Fruit fly (Drosophila melanogaster) whole organism, prepupa: ENCODE results near the gene CG42458.

Experiments used
- CG10631 ChIP-seq: fragments of 200-800 bp; sonication (Bioruptor generic); optimal IDR thresholded peaks from 2 replicates; lab custom pipeline; 2016; ENCODE audit warnings: missing biosample characterization, missing genetic modification characterization
- CG10669 ChIP-seq: fragments of 200-800 bp; sonication (Bioruptor generic); optimal IDR thresholded peaks from 3 replicates; lab custom pipeline; 2018; ENCODE audit warnings: missing biosample characterization, mild to moderate bottlenecking, missing genetic modification characterization, moderate library complexity
- CG11762 ChIP-seq: fragments of 200-800 bp; sonication (Bioruptor generic); optimal IDR thresholded peaks from 3 replicates; lab custom pipeline; 2016; ENCODE audit warnings: missing biosample characterization, missing genetic modification characterization; ENCODE audit not compliant: insufficient read depth
- CG11902 ChIP-seq: fragments of 200-800 bp; sonication (Bioruptor generic); optimal IDR thresholded peaks from 3 replicates; lab custom pipeline; 2016; ENCODE audit warnings: missing biosample characterization, missing genetic modification characterization
- CG15336 ChIP-seq: fragments of 200-800 bp; sonication (Bioruptor generic); IDR thresholded peaks from 2 replicates; pipeline ENCODE4 v1.3.6; 2022; ENCODE audit warnings: missing biosample characterization, missing genetic modification characterization
- CG1621 ChIP-seq: fragments of 200-800 bp; sonication (Bioruptor generic); optimal IDR thresholded peaks from 3 replicates; lab custom pipeline; 2018; ENCODE audit warnings: missing biosample characterization, mild to moderate bottlenecking, missing genetic modification characterization
- CG32006 ChIP-seq: fragments of 200-800 bp; sonication (Bioruptor generic); optimal IDR thresholded peaks from 3 replicates; lab custom pipeline; 2017; ENCODE audit warnings: missing biosample characterization, mild to moderate bottlenecking, missing genetic modification characterization
- CG3919 ChIP-seq: fragments of 200-800 bp; sonication (Bioruptor generic); optimal IDR thresholded peaks from 3 replicates; lab custom pipeline; 2016; ENCODE audit warnings: missing biosample characterization, missing genetic modification characterization
- CG4318 ChIP-seq: fragments of 200-800 bp; sonication (Bioruptor generic); optimal IDR thresholded peaks from 3 replicates; lab custom pipeline; 2017; ENCODE audit warnings: missing biosample characterization, mild to moderate bottlenecking, missing genetic modification characterization
- CG6163 ChIP-seq: fragments of 200-800 bp; sonication (Bioruptor generic); IDR thresholded peaks from 3 replicates; pipeline ENCODE4 v1.3.6; 2022; ENCODE audit warnings: missing biosample characterization, missing genetic modification characterization
- CG6276 ChIP-seq: fragments of 200-800 bp; sonication (Bioruptor generic); optimal IDR thresholded peaks from 2 replicates; lab custom pipeline; 2017; ENCODE audit warnings: missing biosample characterization, mild to moderate bottlenecking, missing genetic modification characterization
- CG6792 ChIP-seq: fragments of 200-800 bp; sonication (Bioruptor generic); optimal IDR thresholded peaks from 3 replicates; lab custom pipeline; 2016; ENCODE audit warnings: missing biosample characterization, missing genetic modification characterization
- CG6854 ChIP-seq: fragments of 200-800 bp; sonication (Bioruptor generic); optimal IDR thresholded peaks from 2 replicates; lab custom pipeline; 2017; ENCODE audit warnings: missing biosample characterization, mild to moderate bottlenecking, missing genetic modification characterization
- CG7368 ChIP-seq: fragments of 200-800 bp; sonication (Bioruptor generic); optimal IDR thresholded peaks from 3 replicates; lab custom pipeline; 2016; ENCODE audit warnings: missing biosample characterization, missing genetic modification characterization
- CG8119 ChIP-seq: fragments of 200-800 bp; sonication (Bioruptor generic); IDR thresholded peaks from 3 replicates; pipeline ENCODE4 v1.3.6; 2022; ENCODE audit warnings: missing biosample characterization, missing genetic modification characterization
- CG8319 ChIP-seq: fragments of 200-800 bp; sonication (Bioruptor generic); optimal IDR thresholded peaks from 3 replicates; lab custom pipeline; 2016; ENCODE audit warnings: missing biosample characterization, missing genetic modification characterization
- CG8632 ChIP-seq: fragments of 200-800 bp; sonication (Bioruptor generic); optimal IDR thresholded peaks from 3 replicates; lab custom pipeline; 2016; ENCODE audit warnings: missing biosample characterization, missing genetic modification characterization
- CG9139 ChIP-seq: fragments of 200-800 bp; sonication (Bioruptor generic); optimal IDR thresholded peaks from 3 replicates; lab custom pipeline; 2017; ENCODE audit warnings: missing biosample characterization, mild to moderate bottlenecking, missing genetic modification characterization
- Eip75B ChIP-seq: fragments of 200-800 bp; sonication (Bioruptor generic); optimal IDR thresholded peaks from 3 replicates; lab custom pipeline; 2016; ENCODE audit warnings: missing biosample characterization, missing genetic modification characterization
- Eip78C ChIP-seq: fragments of 200-800 bp; sonication (Bioruptor generic); peaks from one replicate; lab custom pipeline; 2016; ENCODE audit warnings: missing biosample characterization, missing genetic modification characterization
- Ets21C ChIP-seq: fragments of 200-800 bp; sonication (Bioruptor generic); optimal IDR thresholded peaks from 3 replicates; lab custom pipeline; 2016; ENCODE audit warnings: missing biosample characterization, missing genetic modification characterization
- Ets96B ChIP-seq: fragments of 200-800 bp; optimal IDR thresholded peaks from 2 replicates; lab custom pipeline; 2019; ENCODE audit warnings: missing biosample characterization, mild to moderate bottlenecking, missing genetic modification characterization, moderate library complexity
- Gug ChIP-seq: fragments of 200-800 bp; sonication (Bioruptor generic); IDR thresholded peaks from 2 replicates; pipeline ENCODE4 v1.3.6; 2022; ENCODE audit warnings: missing biosample characterization, missing genetic modification characterization
- Hr38 ChIP-seq: sonication (Bioruptor generic); optimal IDR thresholded peaks from 2 replicates; lab custom pipeline; 2016; ENCODE audit warnings: missing biosample characterization, missing genetic modification characterization
- OdsH ChIP-seq: fragments of 200-800 bp; sonication (Bioruptor generic); optimal IDR thresholded peaks from 3 replicates; lab custom pipeline; 2016; ENCODE audit warnings: missing biosample characterization, missing genetic modification characterization
- Smox ChIP-seq: fragments of 200-800 bp; sonication (Bioruptor generic); optimal IDR thresholded peaks from 3 replicates; lab custom pipeline; 2016; ENCODE audit warnings: missing biosample characterization, missing genetic modification characterization
- Sox14 ChIP-seq: fragments of 200-800 bp; sonication (Bioruptor generic); optimal IDR thresholded peaks from 3 replicates; lab custom pipeline; 2016; ENCODE audit warnings: missing biosample characterization, missing genetic modification characterization
- cyc ChIP-seq: fragments of 200-800 bp; sonication (Bioruptor generic); optimal IDR thresholded peaks from 3 replicates; lab custom pipeline; 2016; ENCODE audit warnings: missing biosample characterization, missing genetic modification characterization
- dac ChIP-seq: fragments of 200-800 bp; sonication (Bioruptor generic); optimal IDR thresholded peaks from 2 replicates; lab custom pipeline; 2017; ENCODE audit warnings: missing biosample characterization, mild to moderate bottlenecking, missing genetic modification characterization
- dsx ChIP-seq: fragments of 200-800 bp; optimal IDR thresholded peaks from 3 replicates; lab custom pipeline; 2019; ENCODE audit warnings: missing biosample characterization, mild to moderate bottlenecking, missing genetic modification characterization, moderate library complexity; ENCODE audit not compliant: poor library complexity, severe bottlenecking
- eg ChIP-seq: fragments of 200-800 bp; sonication (Bioruptor generic); IDR thresholded peaks from 3 replicates; pipeline ENCODE4 v1.3.6; 2022; ENCODE audit warnings: missing biosample characterization, missing genetic modification characterization
- fd59A ChIP-seq: fragments of 200-800 bp; sonication (Bioruptor generic); optimal IDR thresholded peaks from 2 replicates; lab custom pipeline; 2017; ENCODE audit warnings: missing biosample characterization, mild to moderate bottlenecking, missing genetic modification characterization, missing genetic modification reagents
- fkh ChIP-seq: fragments of 200-800 bp; sonication (Bioruptor generic); optimal IDR thresholded peaks from 3 replicates; lab custom pipeline; 2017; ENCODE audit warnings: missing biosample characterization, mild to moderate bottlenecking, missing genetic modification characterization, moderate library complexity
- lz ChIP-seq: fragments of 200-800 bp; sonication (Bioruptor generic); optimal IDR thresholded peaks from 3 replicates; lab custom pipeline; 2016; ENCODE audit warnings: missing biosample characterization, missing genetic modification characterization
- net ChIP-seq: fragments of 200-800 bp; sonication (Bioruptor generic); optimal IDR thresholded peaks from 3 replicates; lab custom pipeline; 2016; ENCODE audit warnings: missing biosample characterization, missing genetic modification characterization
- pdm3 ChIP-seq: fragments of 200-800 bp; sonication (Bioruptor generic); optimal IDR thresholded peaks from 3 replicates; lab custom pipeline; 2016; ENCODE audit warnings: missing biosample characterization, missing genetic modification characterization
- svp ChIP-seq: fragments of 200-800 bp; sonication (Bioruptor generic); peaks from one replicate; lab custom pipeline; 2016; ENCODE audit warnings: missing biosample characterization, missing genetic modification characterization

The CG42458 gene

dm6 chr3L:7381359-7381976 is 42.2 kb upstream of the CG42458 start, which contains the start of the genes SMSr and smid (continued):
- TF ChIP-seq CG6854 (GFP tag; lab: Kevin White, UChicago): peak; percentile 44
- TF ChIP-seq CG4318: peak; percentile 47
- TF ChIP-seq CG11762 (GFP tag; lab: Kevin White, UChicago): no peak
- TF ChIP-seq Eip78C (GFP tag; lab: Kevin White, UChicago): peak; percentile 79
- TF ChIP-seq OdsH (GFP tag; lab: Kevin White, UChicago): peak; percentile 70
- TF ChIP-seq Ets96B (tag; lab: Kevin White, UChicago): peak; percentile 53
- peak; percentile 27 for TF ChIP-seq dsx (GFP tag; lab: Kevin White, UChicago)
- no peak for TF ChIP-seq CG32006 (GFP tag; lab: Kevin White, UChicago)
- no peak for TF ChIP-seq fkh (GFP tag; lab: Kevin White, UChicago)
- peak; percentile 55 for TF ChIP-seq CG10631 (GFP tag; lab: Kevin White, UChicago)
- peak; percentile 86 for TF ChIP-seq svp (GFP tag; lab: Kevin White, UChicago)
- TF ChIP-seq Ets21C (GFP tag; lab: Kevin White, UChicago): peak; percentile 57
- TF ChIP-seq CG8632 (GFP tag; lab: Kevin White, UChicago): no peak
- peak; percentile 33 for TF ChIP-seq CG11902 (GFP tag; lab: Kevin White, UChicago)
- no peak for TF ChIP-seq CG7368 (GFP tag; lab: Kevin White, UChicago)
- peak; percentile 70 for TF ChIP-seq pdm3 (GFP tag; lab: Kevin White, UChicago)
- TF ChIP-seq CG10669 (GFP tag; lab: Kevin White, UChicago): no peak
- peak; percentile 32; the same call in 1 of the 2 replicates for TF ChIP-seq CG15336 (GFP tag; lab: Robert Waterston, UW)
- TF ChIP-seq Sox14 (GFP tag; lab: Kevin White, UChicago): peak; percentile 77
- no peak for TF ChIP-seq CG6276
- no peak for TF ChIP-seq Smox (GFP tag; lab: Kevin White, UChicago)
- peak; percentile 7 for TF ChIP-seq CG8319 (GFP tag; lab: Kevin White, UChicago)
- no peak for TF ChIP-seq eg (GFP tag; lab: Robert Waterston, UW)
- peak; percentile 61 for TF ChIP-seq Eip75B (GFP tag; lab: Kevin White, UChicago)
- no peak for TF ChIP-seq CG9139 (GFP tag; lab: Kevin White, UChicago)
- peak; percentile 2 for TF ChIP-seq dac
- TF ChIP-seq fd59A (GFP tag; lab: Kevin White, UChicago): no peak
- peak; percentile 31 for TF ChIP-seq CG1621 (tag; lab: Kevin White, UChicago)
- TF ChIP-seq lz (GFP tag; lab: Kevin White, UChicago): peak; percentile 71
- TF ChIP-seq cyc (GFP tag; lab: Kevin White, UChicago): peak; percentile 64
- peak; percentile 56 for TF ChIP-seq CG6792 (GFP tag; lab: Kevin White, UChicago)

DNA sequence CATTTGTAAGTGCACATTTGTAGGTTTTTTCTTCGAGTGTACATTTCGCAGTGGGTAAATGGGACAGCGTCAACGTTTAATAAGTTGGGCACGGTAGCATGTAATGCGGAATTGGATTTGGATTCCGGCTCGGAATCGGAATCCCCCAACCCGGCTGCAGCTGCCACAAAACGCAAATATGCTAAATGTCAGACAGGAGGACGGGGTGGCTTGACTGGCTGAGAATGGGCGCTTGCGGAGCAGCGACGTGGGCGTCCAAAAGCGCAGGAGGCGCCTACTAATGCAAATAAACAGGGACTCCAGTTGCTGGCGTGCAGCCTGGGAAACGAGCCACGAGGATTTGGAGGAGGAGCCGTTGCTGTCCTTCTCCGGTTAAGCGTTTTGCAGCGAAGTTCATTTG is 35.8 kb upstream of the CG42458 start, which contains the start of gene CG8564:
TSS of gene CG8564 (minus strand) at position 101 of the 400 bp plus-strand sequence.
- TF ChIP-seq svp (GFP tag; lab: Kevin White, UChicago): peak; percentile 10
- TF ChIP-seq Hr38 (GFP tag; lab: Kevin White, UChicago): no peak

dm6 chr3L:7390004-7390403 is 33.6 kb upstream of the CG42458 start:
- TF ChIP-seq net (GFP tag; lab: Kevin White, UChicago) (no peak), CG8119 (no peak), CG6276 (no peak), CG3919 (GFP tag; lab: Kevin White, UChicago) (no peak), CG6854 (GFP tag; lab: Kevin White, UChicago) (no peak), Gug (GFP tag; lab: Robert Waterston, UW) (no peak), CG6163 (GFP tag; lab: Robert Waterston, UW) (no peak), CG10669 (GFP tag; lab: Kevin White, UChicago) (no peak)
